Fruit fly (Drosophila melanogaster) whole organism, wandering third instar larva: ENCODE results near the gene CG3726.

ENCODE experiments used
- Abd-B ChIP-seq: fragments of >200 bp; optimal IDR thresholded peaks from 2 replicates; lab custom pipeline; 2017; ENCODE audit warnings: missing biosample characterization, missing genetic modification characterization
- CG32264 ChIP-seq: fragments of 200-800 bp; sonication (Bioruptor generic); optimal IDR thresholded peaks from 2 replicates; lab custom pipeline; 2016; ENCODE audit warnings: missing biosample characterization, missing genetic modification characterization
- CG9705 ChIP-seq: fragments of 200-800 bp; sonication (Bioruptor generic); optimal IDR thresholded peaks from 2 replicates; lab custom pipeline; 2018; ENCODE audit warnings: missing biosample characterization, mild to moderate bottlenecking, missing genetic modification characterization
- CrebA ChIP-seq: fragments of 200-800 bp; sonication (Bioruptor generic); optimal IDR thresholded peaks from 2 replicates; lab custom pipeline; 2016; ENCODE audit warnings: missing biosample characterization, mild to moderate bottlenecking, missing genetic modification characterization, borderline replicate concordance
- Dfd ChIP-seq: fragments of >200 bp; optimal IDR thresholded peaks from 2 replicates; lab custom pipeline; 2017; ENCODE audit warnings: missing biosample characterization, missing genetic modification characterization
- Dif ChIP-seq: fragments of 200-275, 200-300 bp; sonication (Bioruptor generic); optimal IDR thresholded peaks from 2 replicates; lab custom pipeline; 2018; ENCODE audit warnings: missing biosample characterization, missing genetic modification characterization; ENCODE audit not compliant: partially characterized antibody
- GATAd ChIP-seq: sonication (Bioruptor generic); optimal IDR thresholded peaks from 2 replicates; lab custom pipeline; 2016; ENCODE audit warnings: missing biosample characterization, missing genetic modification characterization
- HLH106 ChIP-seq: fragments of 200-800 bp; optimal IDR thresholded peaks from 3 replicates; lab custom pipeline; 2019; ENCODE audit warnings: missing biosample characterization, mild to moderate bottlenecking, missing genetic modification characterization, moderate library complexity
- Hnf4 ChIP-seq: fragments of 200-800 bp; sonication (Bioruptor generic); optimal IDR thresholded peaks from 2 replicates; lab custom pipeline; 2016; ENCODE audit warnings: missing biosample characterization, mild to moderate bottlenecking, missing genetic modification characterization
- Myc ChIP-seq: fragments of >200 bp; optimal IDR thresholded peaks from 2 replicates; lab custom pipeline; 2017
- N ChIP-seq: fragments of >200 bp; optimal IDR thresholded peaks from 2 replicates; lab custom pipeline; 2018; ENCODE audit warnings: missing biosample characterization, missing external identifiers, missing genetic modification characterization
- OdsH ChIP-seq: fragments of 200-800 bp; sonication (Bioruptor generic); optimal IDR thresholded peaks from 2 replicates; lab custom pipeline; 2016; ENCODE audit warnings: missing biosample characterization, mild to moderate bottlenecking, missing genetic modification characterization
- Rel ChIP-seq, 2 experiments: fragments of 200-800 bp; sonication (Bioruptor generic) in 1 of 2; optimal IDR thresholded peaks; 2 replicates in 1 of 2; 3 replicates in 1 of 2; lab custom pipeline; 2016 to 2019; ENCODE audit warnings: mild to moderate bottlenecking in 2 of 2, missing biosample characterization in 2 of 2, missing genetic modification characterization in 2 of 2, moderate library complexity in 1 of 2
- Sp1 ChIP-seq: fragments of 200-800 bp; sonication (Bioruptor generic); optimal IDR thresholded peaks from 3 replicates; lab custom pipeline; 2019; ENCODE audit warnings: missing biosample characterization, mild to moderate bottlenecking, missing genetic modification characterization, moderate library complexity
- br ChIP-seq: fragments of 200-800 bp; sonication (Bioruptor generic); optimal IDR thresholded peaks from 2 replicates; lab custom pipeline; 2016; ENCODE audit warnings: missing biosample characterization, missing genetic modification characterization
- brk ChIP-seq: fragments of 200-800 bp; sonication (Bioruptor generic); optimal IDR thresholded peaks from 2 replicates; lab custom pipeline; 2016; ENCODE audit warnings: missing biosample characterization, mild to moderate bottlenecking, missing genetic modification characterization
- dl ChIP-seq, 2 experiments: fragments of 175-275, 200-275 bp in 1 of 2; fragments of 200-275 bp in 1 of 2; sonication (Bioruptor generic); optimal IDR thresholded peaks; lab custom pipeline; 2018; ENCODE audit warnings: mild to moderate bottlenecking in 2 of 2, missing biosample characterization in 2 of 2, missing genetic modification characterization in 2 of 2, moderate library complexity in 2 of 2; ENCODE audit not compliant: partially characterized antibody in 2 of 2, insufficient read depth in 1 of 2
- dmrt93B ChIP-seq: fragments of 200-800 bp; sonication (Bioruptor generic); optimal IDR thresholded peaks from 2 replicates; lab custom pipeline; 2018; ENCODE audit warnings: missing biosample characterization, mild to moderate bottlenecking, missing genetic modification characterization
- dsf ChIP-seq: sonication (Bioruptor generic); optimal IDR thresholded peaks from 2 replicates; lab custom pipeline; 2016; ENCODE audit warnings: missing biosample characterization, missing genetic modification characterization, borderline replicate concordance
- ey ChIP-seq: fragments of 200-800 bp; sonication (Bioruptor generic); optimal IDR thresholded peaks from 2 replicates; lab custom pipeline; 2016; ENCODE audit warnings: missing biosample characterization, missing genetic modification characterization
- foxo ChIP-seq, 2 experiments: fragments of 200-800 bp; sonication (Bioruptor generic); optimal IDR thresholded peaks; 2 replicates in 1 of 2; 3 replicates in 1 of 2; lab custom pipeline; 2016 to 2017; ENCODE audit warnings: missing biosample characterization in 2 of 2, missing genetic modification characterization in 2 of 2
- fru ChIP-seq: fragments of 200-800 bp; sonication (Bioruptor generic); optimal IDR thresholded peaks from 3 replicates; lab custom pipeline; 2016; ENCODE audit warnings: missing biosample characterization, mild to moderate bottlenecking, missing genetic modification characterization
- h ChIP-seq: fragments of 200-800 bp; sonication (Bioruptor generic); optimal IDR thresholded peaks from 3 replicates; lab custom pipeline; 2016; ENCODE audit warnings: missing biosample characterization, mild to moderate bottlenecking, missing genetic modification characterization
- lola ChIP-seq: fragments of >200 bp; optimal IDR thresholded peaks from 2 replicates; lab custom pipeline; 2017; ENCODE audit warnings: missing biosample characterization, missing genetic modification characterization
- pan ChIP-seq: fragments of >200 bp; optimal IDR thresholded peaks from 2 replicates; lab custom pipeline; 2017
- psq ChIP-seq: fragments of 200-800 bp; sonication (Bioruptor generic); optimal IDR thresholded peaks from 3 replicates; lab custom pipeline; 2017; ENCODE audit warnings: missing biosample characterization, mild to moderate bottlenecking, missing genetic modification characterization, moderate library complexity
- rgr ChIP-seq: fragments of 200-800 bp; sonication (Bioruptor generic); optimal IDR thresholded peaks from 3 replicates; lab custom pipeline; 2016; ENCODE audit warnings: missing biosample characterization, mild to moderate bottlenecking, missing genetic modification characterization
- sage ChIP-seq: fragments of 200-800 bp; sonication (Bioruptor generic); optimal IDR thresholded peaks from 2 replicates; lab custom pipeline; 2016; ENCODE audit warnings: missing biosample characterization, mild to moderate bottlenecking, missing genetic modification characterization
- sv ChIP-seq: fragments of 200-800 bp; sonication (Bioruptor generic); optimal IDR thresholded peaks from 3 replicates; lab custom pipeline; 2016; ENCODE audit warnings: missing biosample characterization, missing genetic modification characterization
- tai ChIP-seq: sonication (Bioruptor generic); optimal IDR thresholded peaks from 2 replicates; lab custom pipeline; 2016; ENCODE audit warnings: missing biosample characterization, missing genetic modification characterization
- usp ChIP-seq: fragments of >200 bp; optimal IDR thresholded peaks from 2 replicates; lab custom pipeline; 2017; ENCODE audit warnings: missing biosample characterization, missing genetic modification characterization
- woc ChIP-seq: sonication (Bioruptor generic); optimal IDR thresholded peaks from 2 replicates; lab custom pipeline; 2016; ENCODE audit warnings: missing biosample characterization, mild to moderate bottlenecking, missing genetic modification characterization

CG3726 gene

dm6 chrX:5920932-5921331 lies 4.0 kb downstream of the CG3726 start:
- TF ChIP-seq rgr (GFP tag; lab: Kevin White, UChicago) = no peak
- TF ChIP-seq CrebA (GFP tag; lab: Kevin White, UChicago) = no peak
- TF ChIP-seq Sp1 (GFP tag; lab: Kevin White, UChicago) = no peak
- TF ChIP-seq dl (GFP tag; optimal IDR thresholded peaks at IDR 0.05; lab: Kevin White, UChicago; ENCODE audit: insufficient read depth in 1 of 2, partially characterized antibody in 2 of 2) = no peak
- TF ChIP-seq CG32264 (GFP tag; lab: Kevin White, UChicago) = no peak
- TF ChIP-seq Dif (GFP tag; lab: Kevin White, UChicago) = no peak
- no peak for TF ChIP-seq usp (GFP tag; lab: Kevin White, UChicago)
- TF ChIP-seq Myc (lab: Kevin White, UChicago) = no peak
- no peak for TF ChIP-seq tai (GFP tag; lab: Kevin White, UChicago)
- TF ChIP-seq Rel (GFP tag; optimal IDR thresholded peaks at IDR 0.05; lab: Kevin White, UChicago) = no peak
- no peak for TF ChIP-seq Rel (tag; optimal IDR thresholded peaks at IDR 0.05; lab: Kevin White, UChicago)

dm6 chrX:5922057-5922456 lies 5.2 kb downstream of the CG3726 start:
- no peak for TF ChIP-seq dsf (GFP tag; lab: Kevin White, UChicago)
- TF ChIP-seq dl (GFP tag; optimal IDR thresholded peaks at IDR 0.05; lab: Kevin White, UChicago; ENCODE audit: insufficient read depth in 1 of 2, partially characterized antibody in 2 of 2) = no peak
- no peak for TF ChIP-seq Dfd (GFP tag; lab: Kevin White, UChicago)
- no peak for TF ChIP-seq psq (GFP tag; lab: Kevin White, UChicago)
- TF ChIP-seq tai (GFP tag; lab: Kevin White, UChicago) = no peak
- TF ChIP-seq fru = no peak
- no peak for TF ChIP-seq Sp1 (GFP tag; lab: Kevin White, UChicago)
- no peak for TF ChIP-seq CG32264 (GFP tag; lab: Kevin White, UChicago)
- no peak for TF ChIP-seq sv (GFP tag; lab: Kevin White, UChicago)
- no peak for TF ChIP-seq sage (GFP tag; lab: Kevin White, UChicago)
- TF ChIP-seq N (GFP tag; lab: Kevin White, UChicago) = no peak
- TF ChIP-seq Dif (GFP tag; lab: Kevin White, UChicago) = no peak
- no peak for TF ChIP-seq lola (GFP tag; lab: Kevin White, UChicago)

- TF ChIP-seq psq (GFP tag; lab: Kevin White, UChicago) (peak; percentile 65), br (peak; percentile 78), fru (peak; percentile 80), HLH106 (tag; lab: Kevin White, UChicago) (peak; percentile 69), ey (peak; percentile 78), GATAd (GFP tag; lab: Kevin White, UChicago) (no peak), Sp1 (GFP tag; lab: Kevin White, UChicago) (peak; percentile 55), foxo (GFP tag; optimal IDR thresholded peaks at IDR 0.05; lab: Kevin White, UChicago) (peak in 1 of 2 experiments; percentile 81), Hnf4 (GFP tag; lab: Kevin White, UChicago) (peak; percentile 64), brk (no peak), pan (lab: Kevin White, UChicago) (no peak), woc (GFP tag; lab: Kevin White, UChicago) (peak; percentile 54), CG32264 (GFP tag; lab: Kevin White, UChicago) (peak; percentile 49), OdsH (peak; percentile 63), CG9705 (GFP tag; lab: Kevin White, UChicago) (no peak), dmrt93B (peak; percentile 42), Rel (GFP tag; optimal IDR thresholded peaks at IDR 0.05; lab: Kevin White, UChicago) (no peak), Rel (tag; optimal IDR thresholded peaks at IDR 0.05; lab: Kevin White, UChicago) (peak; percentile 7), rgr (GFP tag; lab: Kevin White, UChicago) (peak; percentile 78), h (GFP tag; lab: Kevin White, UChicago) (peak; percentile 85)
Observed at dm6 chrX:5923124-5923523, 6.2 kb downstream of the CG3726 start.

- TF ChIP-seq Myc (lab: Kevin White, UChicago) = no peak
- TF ChIP-seq foxo (GFP tag; optimal IDR thresholded peaks at IDR 0.05; lab: Kevin White, UChicago) = no peak
- no peak for TF ChIP-seq Hnf4 (GFP tag; lab: Kevin White, UChicago)
- TF ChIP-seq Abd-B (GFP tag; lab: Kevin White, UChicago) = no peak
- no peak for TF ChIP-seq N (GFP tag; lab: Kevin White, UChicago)
Observed at dm6 chrX:5924378-5924777, 7.5 kb downstream of the CG3726 start.
